Worm (Caenorhabditis elegans) whole organism, midembryonic: ENCODE data around the gene rpl-21.

Experiments used
- cog-1 ChIP-seq: sonication (generic microtip); optimal IDR thresholded peaks from 2 replicates; lab custom pipeline; 2016; ENCODE audit warnings: missing genetic modification characterization, missing compliant biosample characterization
- flt-1 ChIP-seq: fragments of 200-800 bp; sonication (Bioruptor generic); IDR thresholded peaks from 2 replicates; pipeline ENCODE4 v1.3.6; 2022; ENCODE audit warnings: missing genetic modification characterization, missing compliant biosample characterization
- ref-1 ChIP-seq: fragments of 200-800 bp; sonication (Bioruptor generic); conservative IDR thresholded peaks from 2 replicates; pipeline ENCODE4 v1.3.6; 2022; ENCODE audit warnings: missing genetic modification reagents, missing genetic modification characterization, missing compliant biosample characterization
- ztf-23 ChIP-seq: fragments of 200-800 bp; sonication (Bioruptor generic); IDR thresholded peaks from 2 replicates; pipeline ENCODE4 v1.3.6; 2022; ENCODE audit warnings: missing genetic modification reagents, missing genetic modification characterization, missing compliant biosample characterization
- ztf-29 ChIP-seq: fragments of 200-800 bp; sonication (Bioruptor generic); IDR thresholded peaks from 2 replicates; pipeline ENCODE4 v1.3.6; 2022; ENCODE audit warnings: missing genetic modification reagents, missing genetic modification characterization, missing compliant biosample characterization

DNA sequence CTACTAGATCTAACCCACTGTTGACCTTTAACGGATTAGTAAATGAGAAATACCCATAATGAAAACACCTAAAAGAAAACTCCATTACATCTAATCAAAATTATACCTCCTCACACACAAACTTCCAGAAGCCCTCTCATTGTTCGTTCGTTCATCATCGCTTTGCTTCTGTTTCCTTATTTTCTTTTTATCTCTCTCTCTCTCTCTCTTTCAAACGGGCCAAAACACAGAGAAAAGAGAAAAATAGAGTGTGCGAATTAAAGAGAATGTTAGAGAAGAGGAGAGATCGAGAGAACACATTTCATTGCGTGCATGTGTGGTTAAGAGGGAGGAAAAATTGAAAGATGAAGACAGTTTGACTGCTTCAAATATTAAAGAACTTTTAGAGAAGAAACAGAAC lies 5.7 kb downstream of the rpl-21 start:
- TF ChIP-seq cog-1 (tag; lab: Kevin White, UChicago): peak; percentile 21
- TF ChIP-seq flt-1 (GFP tag; lab: Robert Waterston, UW): no peak
- TF ChIP-seq ref-1 (GFP tag; lab: Robert Waterston, UW): no peak
- no peak for TF ChIP-seq ztf-29
- no peak for TF ChIP-seq ztf-23 (GFP tag; lab: Robert Waterston, UW)
